Fruit fly (Drosophila melanogaster): ENCODE data around the gene VhaAC39-2.

- TF ChIP-seq dimm (GFP tag; IDR thresholded peaks at IDR 0.05) (no peak), gro (GFP tag; optimal IDR thresholded peaks at IDR 0.05) (no peak), hbn (GFP tag; IDR thresholded peaks at IDR 0.05; ENCODE audit: partially characterized antibody) (no peak), CG12744 (GFP tag; optimal IDR thresholded peaks at IDR 0.05) (no peak), sisA (GFP tag; IDR thresholded peaks at IDR 0.05) (no peak), Lim3 (GFP tag; IDR thresholded peaks at IDR 0.05) (no peak), BEAF-32 (GFP tag; optimal IDR thresholded peaks at IDR 0.05) (no peak), CG11247 (GFP tag; IDR thresholded peaks at IDR 0.05) (no peak), CG34224 (GFP tag; IDR thresholded peaks at IDR 0.05; ENCODE audit: partially characterized antibody) (no peak)
These were observed 5.5 kb upstream of the VhaAC39-2 start for dm6 chr3R:23164630-23165029.

Data from whole organism, embryonic.